Worm (Caenorhabditis elegans) whole organism, late embryonic: ENCODE results near the gene nhr-247.

ENCODE experiments used
- ceh-24 ChIP-seq: sonication (generic microtip); optimal IDR thresholded peaks from 2 replicates; lab custom pipeline; 2016; ENCODE audit warnings: mild to moderate bottlenecking, missing genetic modification characterization, missing compliant biosample characterization
- ztf-16 ChIP-seq: sonication (generic microtip); optimal IDR thresholded peaks from 2 replicates; lab custom pipeline; 2017; ENCODE audit warnings: missing genetic modification characterization, missing compliant biosample characterization

DNA sequence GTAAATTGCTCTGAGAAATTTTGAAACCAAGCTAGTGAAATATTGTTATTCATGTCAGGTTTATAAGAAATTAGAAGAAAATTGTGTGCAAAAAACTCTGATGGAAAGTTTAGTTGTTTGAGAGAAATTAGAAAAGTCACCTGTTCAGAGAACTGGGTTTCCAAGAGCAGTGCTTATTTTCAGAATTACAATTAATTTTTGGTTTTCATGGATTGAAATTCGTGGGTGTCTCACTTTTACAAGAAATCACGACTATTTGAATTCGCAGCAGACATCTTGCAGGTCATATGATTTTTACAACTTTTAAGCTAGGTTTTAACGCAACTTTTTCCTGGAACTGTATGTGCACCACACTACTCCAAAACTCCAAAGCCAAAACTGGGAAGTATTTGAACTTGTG lies 13.8 kb upstream of the nhr-247 start, which contains the start of gene srz-10:
- TF ChIP-seq ceh-24 (tag; lab: Kevin White, UChicago) (no peak), ztf-16 (tag; lab: Kevin White, UChicago) (no peak)
